Worm (Caenorhabditis elegans): ENCODE measurements around the gene Y46G5A.36.

Y46G5A.36 gene

ce11 chrII:12798814-12799213 is 24.7 kb upstream of the Y46G5A.36 start (continued):
- TF ChIP-seq fkh-4 (tag; optimal IDR thresholded peaks at IDR 0.05; ENCODE audit: borderline replicate concordance) (no peak), xbp-1 (tag; optimal IDR thresholded peaks at IDR 0.05) (peak; percentile 75), tbx-2 (tag; optimal IDR thresholded peaks at IDR 0.05) (peak; percentile 85), irx-1 (tag; optimal IDR thresholded peaks at IDR 0.05) (peak; percentile 63), hpl-2 (GFP tag; optimal IDR thresholded peaks at IDR 0.05) (peak; percentile 13), sox-4 (tag; optimal IDR thresholded peaks at IDR 0.05) (no peak), swsn-7 (tag; optimal IDR thresholded peaks at IDR 0.05) (peak; percentile 79), tlp-1 (tag; optimal IDR thresholded peaks at IDR 0.05) (no peak), ztf-4 (tag; optimal IDR thresholded peaks at IDR 0.05) (peak; percentile 82), unc-62 (GFP tag; optimal IDR thresholded peaks at IDR 0.05) (no peak), isw-1 (GFP tag; IDR thresholded peaks at IDR 0.05) (no peak; the same call in 1 of the 2 replicates)

- TF ChIP-seq Y116A8C.19 (tag; optimal IDR thresholded peaks at IDR 0.05; ENCODE audit: borderline replicate concordance) (no peak), lin-14 (GFP tag; optimal IDR thresholded peaks at IDR 0.05) (no peak), ceh-8 (GFP tag; optimal IDR thresholded peaks at IDR 0.05) (no peak), lir-3 (tag; optimal IDR thresholded peaks at IDR 0.05; ENCODE audit: poor library complexity) (no peak), alr-1 (tag; optimal IDR thresholded peaks at IDR 0.05; ENCODE audit: borderline replicate concordance) (no peak), nhr-77 (tag; optimal IDR thresholded peaks at IDR 0.05) (no peak), snu-23 (GFP tag; optimal IDR thresholded peaks at IDR 0.05) (no peak), jun-1 (tag; optimal IDR thresholded peaks at IDR 0.05) (no peak), egl-27 (tag; optimal IDR thresholded peaks at IDR 0.05) (no peak), sup-37 (GFP tag; optimal IDR thresholded peaks at IDR 0.05) (no peak), hpl-2 (GFP tag; optimal IDR thresholded peaks at IDR 0.05) (no peak), F16B12.6 (tag; optimal IDR thresholded peaks at IDR 0.05) (no peak), aly-2 (tag; optimal IDR thresholded peaks at IDR 0.05) (no peak)
Measured at ce11 chrII:12799364-12799763, 24.1 kb upstream of the Y46G5A.36 start.

ce11 chrII:12799927-12800522 is 23.5 kb upstream of the Y46G5A.36 start:
- TF ChIP-seq swsn-7 (tag; optimal IDR thresholded peaks at IDR 0.05) = peak; percentile 3
- TF ChIP-seq lin-14 (GFP tag; optimal IDR thresholded peaks at IDR 0.05) = peak; percentile 76
- no peak for TF ChIP-seq lin-39 (tag; optimal IDR thresholded peaks at IDR 0.05)
- TF ChIP-seq grh-1 (GFP tag; IDR thresholded peaks at IDR 0.05) = peak; percentile 34; the same call in 1 of the 2 replicates
- peak; percentile 38 to 74 (median 53) for TF ChIP-seq dpl-1 (GFP tag; optimal IDR thresholded peaks at IDR 0.05)
- no peak for TF ChIP-seq ama-1 (optimal IDR thresholded peaks at IDR 0.05)
- TF ChIP-seq mdl-1 (tag; optimal IDR thresholded peaks at IDR 0.05) = peak in 1 of 2 experiments; percentile 83
- TF ChIP-seq nhr-76 (tag; optimal IDR thresholded peaks at IDR 0.05) = no peak
- TF ChIP-seq nhr-90 (tag; optimal IDR thresholded peaks at IDR 0.05; ENCODE audit: poor library complexity) = peak; percentile 6
- peak; percentile 14 to 36 for TF ChIP-seq lin-35 (GFP tag; optimal IDR thresholded peaks at IDR 0.05)
- no peak for TF ChIP-seq aly-2 (tag; optimal IDR thresholded peaks at IDR 0.05)
- peak; percentile 83 for TF ChIP-seq nhr-20 (tag; optimal IDR thresholded peaks at IDR 0.05)
- peak; percentile 51 for TF ChIP-seq irx-1 (tag; optimal IDR thresholded peaks at IDR 0.05)
- TF ChIP-seq blmp-1 (tag; optimal IDR thresholded peaks at IDR 0.05) = peak; percentile 65
- TF ChIP-seq nhr-11 (tag; optimal IDR thresholded peaks at IDR 0.05) = peak; percentile 75
- TF ChIP-seq nhr-19 (GFP tag; conservative IDR thresholded peaks at IDR 0.05) = peak; percentile 57
- TF ChIP-seq mef-2 (tag; optimal IDR thresholded peaks at IDR 0.05) = no peak
- TF ChIP-seq egl-13 (tag; optimal IDR thresholded peaks at IDR 0.05) = no peak
- TF ChIP-seq ces-1 (GFP tag; optimal IDR thresholded peaks at IDR 0.05) = no peak
- TF ChIP-seq efl-1 (optimal IDR thresholded peaks at IDR 0.05) = peak; percentile 46 to 86
- TF ChIP-seq efl-1 (GFP tag; optimal IDR thresholded peaks at IDR 0.05 in 1 of 2) = peak; percentile 70 to 71
- TF ChIP-seq lsy-2 (tag; optimal IDR thresholded peaks at IDR 0.05) = peak; percentile 82 to 85
- TF ChIP-seq hlh-4 (tag; optimal IDR thresholded peaks at IDR 0.05) = no peak
- TF ChIP-seq snu-23 (GFP tag; optimal IDR thresholded peaks at IDR 0.05) = peak; percentile 61
- TF ChIP-seq xbp-1 (tag; optimal IDR thresholded peaks at IDR 0.05) = no peak
- TF ChIP-seq zip-4 (GFP tag; optimal IDR thresholded peaks at IDR 0.05) = no peak
- TF ChIP-seq nhr-77 (tag; optimal IDR thresholded peaks at IDR 0.05) = no peak
- no peak for TF ChIP-seq nhr-28 (tag; optimal IDR thresholded peaks at IDR 0.05)
- TF ChIP-seq Y116A8C.19 (tag; optimal IDR thresholded peaks at IDR 0.05; ENCODE audit: borderline replicate concordance) = no peak
- TF ChIP-seq ets-5 (GFP tag; IDR thresholded peaks at IDR 0.05) = no peak
- TF ChIP-seq tbx-2 (tag; optimal IDR thresholded peaks at IDR 0.05) = peak; percentile 63
- TF ChIP-seq nhr-85 (tag) = peak; percentile 45
- peak; percentile 37 for TF ChIP-seq nhr-47 (tag; optimal IDR thresholded peaks at IDR 0.05)
- TF ChIP-seq unc-130 (tag; optimal IDR thresholded peaks at IDR 0.05) = peak; percentile 53
